Fruit fly (Drosophila melanogaster): ENCODE data around the gene CG12991.

- no peak for TF ChIP-seq eve (GFP tag; optimal IDR thresholded peaks at IDR 0.05)
- TF ChIP-seq CG18619 (GFP tag; optimal IDR thresholded peaks at IDR 0.05) = no peak
- no peak for TF ChIP-seq CG6689 (GFP tag; IDR thresholded peaks at IDR 0.05)
- no peak for TF ChIP-seq CkIIα-i1 (GFP tag; IDR thresholded peaks at IDR 0.05)
- TF ChIP-seq kah (GFP tag; optimal IDR thresholded peaks at IDR 0.05) = no peak
- TF ChIP-seq tio (GFP tag; optimal IDR thresholded peaks at IDR 0.05) = no peak
- no peak for TF ChIP-seq CG18599 (GFP tag; optimal IDR thresholded peaks at IDR 0.05)
- no peak for TF ChIP-seq pan (optimal IDR thresholded peaks at IDR 0.05)
- TF ChIP-seq pan (GFP tag; optimal IDR thresholded peaks at IDR 0.05 in 1 of 2, IDR thresholded peaks at IDR 0.05 in 1 of 2) = no peak
- no peak for TF ChIP-seq CG16779 (GFP tag; IDR thresholded peaks at IDR 0.05)
- TF ChIP-seq ap (GFP tag; IDR thresholded peaks at IDR 0.05) = no peak
- TF ChIP-seq tna (GFP tag; IDR thresholded peaks at IDR 0.05; ENCODE audit: partially characterized antibody) = no peak
Measured at dm6 chrX:17561130-17561942, 18.3 kb upstream of the CG12991 start, which contains the start of gene CG43658.

All from whole organism, embryonic.